Worm (Caenorhabditis elegans) whole organism, young adult: ENCODE data around the gene T04H1.13.

Source experiments
- C17E4.6 ChIP-seq: fragments of 200-800 bp; sonication (Bioruptor generic); IDR thresholded peaks from 2 replicates; pipeline ENCODE4 v1.3.6; 2022; ENCODE audit warnings: missing genetic modification reagents, missing genetic modification characterization, missing compliant biosample characterization
- F37B4.10 ChIP-seq: fragments of 200-800 bp; sonication (Bioruptor generic); IDR thresholded peaks from 2 replicates; pipeline ENCODE4 v1.3.6; 2022; ENCODE audit warnings: missing genetic modification characterization, missing compliant biosample characterization
- K12H6.12 ChIP-seq: fragments of 200-800 bp; sonication (Bioruptor generic); optimal IDR thresholded peaks from 2 replicates; lab custom pipeline; 2018; ENCODE audit warnings: mild to moderate bottlenecking, missing genetic modification characterization, missing compliant biosample characterization
- T07F8.4 ChIP-seq: sonication (generic microtip); optimal IDR thresholded peaks from 2 replicates; lab custom pipeline; 2016; ENCODE audit warnings: mild to moderate bottlenecking, missing genetic modification characterization, moderate library complexity, missing compliant biosample characterization
- T26A5.8 ChIP-seq: sonication (generic microtip); optimal IDR thresholded peaks from 2 replicates; lab custom pipeline; 2016; ENCODE audit warnings: missing genetic modification characterization, missing compliant biosample characterization
- Y67H2A.10 ChIP-seq: fragments of 200-800 bp; sonication (Bioruptor generic); conservative IDR thresholded peaks from 2 replicates; pipeline ENCODE4 v1.3.6; 2022; ENCODE audit warnings: missing genetic modification reagents, missing genetic modification characterization, missing compliant biosample characterization
- Y79H2A.3 ChIP-seq: fragments of 200-800 bp; sonication (Bioruptor generic); conservative IDR thresholded peaks from 2 replicates; pipeline ENCODE4 v1.3.6; 2022; ENCODE audit warnings: missing genetic modification reagents, missing genetic modification characterization, missing compliant biosample characterization
- Y95B8A.8 ChIP-seq: fragments of 200-800 bp; sonication (Bioruptor generic); IDR thresholded peaks from 2 replicates; pipeline ENCODE4 v1.3.6; 2022; ENCODE audit warnings: missing genetic modification reagents, missing genetic modification characterization, missing compliant biosample characterization
- attf-3 ChIP-seq: fragments of 200-800 bp; sonication (Bioruptor generic); conservative IDR thresholded peaks from 2 replicates; pipeline ENCODE4 v1.3.6; 2022; ENCODE audit warnings: missing genetic modification reagents, missing genetic modification characterization, missing compliant biosample characterization
- attf-5 ChIP-seq: fragments of 200-800 bp; sonication (Bioruptor generic); optimal IDR thresholded peaks from 2 replicates; lab custom pipeline; 2018; ENCODE audit warnings: mild to moderate bottlenecking, missing genetic modification characterization, missing compliant biosample characterization
- bed-1 ChIP-seq: fragments of 200-800 bp; sonication (Bioruptor generic); IDR thresholded peaks from 2 replicates; pipeline ENCODE4 v1.3.6; 2022; ENCODE audit warnings: missing genetic modification reagents, missing genetic modification characterization, missing compliant biosample characterization
- ceh-27 ChIP-seq: fragments of 200-800 bp; sonication (Bioruptor generic); optimal IDR thresholded peaks from 2 replicates; lab custom pipeline; 2018; ENCODE audit warnings: mild to moderate bottlenecking, missing genetic modification characterization, moderate library complexity, missing compliant biosample characterization
- ceh-40 ChIP-seq: fragments of 200-800 bp; sonication (Bioruptor generic); IDR thresholded peaks from 2 replicates; pipeline ENCODE4 v1.3.6; 2022; ENCODE audit warnings: missing genetic modification characterization, missing compliant biosample characterization
- dpl-1 ChIP-seq: fragments of 150-350 bp; optimal IDR thresholded peaks from 2 replicates; lab custom pipeline; 2014; ENCODE audit warnings: missing biosample characterization, missing genetic modification reagents, missing genetic modification characterization
- efl-1 ChIP-seq: fragments of 150-350 bp; optimal IDR thresholded peaks from 2 replicates; lab custom pipeline; 2014; ENCODE audit warnings: missing biosample characterization, missing genetic modification reagents, missing genetic modification characterization
- gei-17 ChIP-seq: fragments of 200-800 bp; sonication (Bioruptor generic); optimal IDR thresholded peaks from 2 replicates; lab custom pipeline; 2018; ENCODE audit warnings: mild to moderate bottlenecking, missing genetic modification characterization, missing compliant biosample characterization
- hrde-1 ChIP-seq: sonication (generic microtip); optimal IDR thresholded peaks from 2 replicates; lab custom pipeline; 2016; ENCODE audit warnings: missing genetic modification characterization, mild to moderate bottlenecking, missing compliant biosample characterization, moderate library complexity, missing genotype, missing genetic modification reagents, borderline replicate concordance
- lin-26 ChIP-seq: fragments of 200-800 bp; sonication (Bioruptor generic); IDR thresholded peaks from 2 replicates; pipeline ENCODE4 v1.3.6; 2022; ENCODE audit warnings: missing genetic modification reagents, missing genetic modification characterization, missing compliant biosample characterization
- lin-35 ChIP-seq, 3 experiments: fragments of 150-350 bp in 2 of 3; sonication (generic microtip) in 1 of 3; optimal IDR thresholded peaks; 2 replicates each; lab custom pipeline; 2014 to 2018; ENCODE audit warnings: missing biosample characterization in 3 of 3, missing genetic modification characterization in 3 of 3, missing genetic modification reagents in 3 of 3
- lin-40 ChIP-seq: sonication (generic microtip); optimal IDR thresholded peaks from 2 replicates; lab custom pipeline; 2016; ENCODE audit warnings: missing genetic modification characterization, mild to moderate bottlenecking, missing compliant biosample characterization, missing genotype, missing genetic modification reagents
- lir-1 ChIP-seq: fragments of 200-800 bp; sonication (Bioruptor generic); conservative IDR thresholded peaks from 2 replicates; pipeline ENCODE4 v1.3.6; 2022; ENCODE audit warnings: missing genetic modification reagents, missing genetic modification characterization, missing compliant biosample characterization
- lsy-27 ChIP-seq: sonication (generic microtip); optimal IDR thresholded peaks from 2 replicates; lab custom pipeline; 2017; ENCODE audit warnings: missing genetic modification characterization, mild to moderate bottlenecking, missing compliant biosample characterization, antibody characterized with exemption, missing genotype, borderline replicate concordance; ENCODE audit not compliant: insufficient read depth
- madf-3 ChIP-seq: fragments of 200-800 bp; sonication (Bioruptor generic); IDR thresholded peaks from 2 replicates; pipeline ENCODE4 v1.3.6; 2022; ENCODE audit warnings: missing genetic modification reagents, missing genetic modification characterization, missing compliant biosample characterization
- madf-6 ChIP-seq: fragments of 200-800 bp; sonication (Bioruptor generic); IDR thresholded peaks from 2 replicates; pipeline ENCODE4 v1.3.6; 2022; ENCODE audit warnings: missing genetic modification reagents, missing genetic modification characterization, missing compliant biosample characterization
- mcd-1 ChIP-seq: fragments of 200-800 bp; sonication (Bioruptor generic); IDR thresholded peaks from 2 replicates; pipeline ENCODE4 v1.3.6; 2022; ENCODE audit warnings: missing genetic modification reagents, missing genetic modification characterization, missing compliant biosample characterization
- mel-28 ChIP-seq: sonication (generic microtip); optimal IDR thresholded peaks from 2 replicates; lab custom pipeline; 2016; ENCODE audit warnings: borderline replicate concordance, mild to moderate bottlenecking, missing genetic modification characterization, missing compliant biosample characterization
- mes-4 ChIP-seq: sonication (generic microtip); optimal IDR thresholded peaks from 2 replicates; lab custom pipeline; 2016; ENCODE audit warnings: missing genotype, missing genetic modification characterization, missing compliant biosample characterization
- nfya-1 ChIP-seq: sonication (generic microtip); optimal IDR thresholded peaks from 2 replicates; lab custom pipeline; 2017; ENCODE audit warnings: antibody characterized with exemption, missing compliant biosample characterization, missing genetic modification characterization, borderline replicate concordance; ENCODE audit not compliant: insufficient read depth
- nfya-2 ChIP-seq: fragments of 200-800 bp; sonication (Bioruptor generic); IDR thresholded peaks from 2 replicates; pipeline ENCODE4 v1.3.6; 2022; ENCODE audit warnings: missing genetic modification reagents, missing genetic modification characterization, missing compliant biosample characterization
- nfyb-1 ChIP-seq: fragments of 200-800 bp; sonication (Bioruptor generic); IDR thresholded peaks from 2 replicates; pipeline ENCODE4 v1.3.6; 2022; ENCODE audit warnings: missing genetic modification reagents, missing genetic modification characterization, missing compliant biosample characterization
- rpc-1 ChIP-seq, 2 experiments: fragments of 150-350 bp in 1 of 2; sonication (generic microtip) in 1 of 2; optimal IDR thresholded peaks; 2 replicates each; lab custom pipeline; 2014 to 2018; ENCODE audit warnings: missing biosample characterization in 1 of 2, missing genetic modification characterization in 1 of 2, missing genetic modification reagents in 1 of 2, missing genotype in 1 of 2
- sdz-38 ChIP-seq: sonication (generic microtip); optimal IDR thresholded peaks from 2 replicates; lab custom pipeline; 2016; ENCODE audit warnings: missing genotype, missing genetic modification characterization, missing compliant biosample characterization
- snpc-1.3 ChIP-seq: sonication (generic microtip); optimal IDR thresholded peaks from 2 replicates; lab custom pipeline; 2017; ENCODE audit warnings: missing genetic modification characterization, mild to moderate bottlenecking, missing compliant biosample characterization, antibody characterized with exemption, moderate library complexity, missing genotype, missing genetic modification reagents; ENCODE audit not compliant: insufficient read depth
- snpc-3.4 ChIP-seq: sonication (generic microtip); optimal IDR thresholded peaks from 2 replicates; lab custom pipeline; 2017; ENCODE audit warnings: missing genetic modification characterization, mild to moderate bottlenecking, missing compliant biosample characterization, antibody characterized with exemption, moderate library complexity, missing genotype, missing genetic modification reagents
- snpc-4 ChIP-seq, 5 experiments: fragments of 150-350 bp in 1 of 5; sonication (generic microtip) in 4 of 5; optimal IDR thresholded peaks; 2 replicates each; lab custom pipeline; 2014 to 2018; ENCODE audit warnings: missing genetic modification characterization in 5 of 5, missing biosample characterization in 3 of 5, antibody characterized with exemption in 2 of 5, mild to moderate bottlenecking in 2 of 5, missing compliant biosample characterization in 2 of 5, missing genotype in 2 of 5, moderate library complexity in 2 of 5, missing genetic modification reagents in 1 of 5
- somi-1 ChIP-seq: fragments of 200-800 bp; sonication (Bioruptor generic); optimal IDR thresholded peaks from 2 replicates; lab custom pipeline; 2018; ENCODE audit warnings: mild to moderate bottlenecking, missing genetic modification characterization, missing compliant biosample characterization
- ztf-28 ChIP-seq: fragments of 200-800 bp; sonication (Bioruptor generic); IDR thresholded peaks from 2 replicates; pipeline ENCODE4 v1.3.6; 2022; ENCODE audit warnings: missing genetic modification reagents, missing genetic modification characterization, missing compliant biosample characterization
- ztf-3 ChIP-seq: fragments of 200-800 bp; sonication (Bioruptor generic); optimal IDR thresholded peaks from 2 replicates; lab custom pipeline; 2018; ENCODE audit warnings: mild to moderate bottlenecking, missing genetic modification characterization, missing compliant biosample characterization
- ztf-6 ChIP-seq: fragments of 200-800 bp; sonication (Bioruptor generic); IDR thresholded peaks from 2 replicates; pipeline ENCODE4 v1.3.6; 2022; ENCODE audit warnings: missing genetic modification reagents, missing genetic modification characterization, missing compliant biosample characterization

Gene T04H1.13

ce11 chrV:12281508-12281907 is 36.7 kb upstream of the T04H1.13 start:
- TF ChIP-seq sdz-38 (tag; lab: Kevin White, UChicago) (no peak), lin-26 (no peak), Y95B8A.8 (GFP tag; lab: Robert Waterston, UW) (no peak), gei-17 (GFP tag; lab: Kevin White, UChicago) (no peak), ztf-6 (GFP tag; lab: Robert Waterston, UW) (no peak), T26A5.8 (no peak), mel-28 (tag; lab: Kevin White, UChicago) (no peak), Y67H2A.10 (GFP tag; lab: Robert Waterston, UW) (no peak), F37B4.10 (GFP tag; lab: Robert Waterston, UW) (no peak), nfyb-1 (GFP tag; lab: Robert Waterston, UW) (no peak), snpc-1.3 (tag; lab: Kevin White, UChicago) (no peak), ztf-3 (no peak), ztf-28 (no peak)

ce11 chrV:12276946-12277345 is 32.1 kb upstream of the T04H1.13 start, which contains the start of gene bnc-1:
TSS of gene bnc-1 (minus strand) at chrV:12277046.
- TF ChIP-seq snpc-4 (GFP tag; optimal IDR thresholded peaks at IDR 0.05; lab: Kevin White, UChicago) (no peak), snpc-4 (tag; optimal IDR thresholded peaks at IDR 0.05; lab: Kevin White, UChicago) (no peak), K12H6.12 (tag; lab: Kevin White, UChicago) (no peak), C17E4.6 (GFP tag; lab: Robert Waterston, UW) (no peak), lin-40 (no peak), Y95B8A.8 (GFP tag; lab: Robert Waterston, UW) (no peak), somi-1 (GFP tag; lab: Kevin White, UChicago) (no peak), bed-1 (GFP tag; lab: Robert Waterston, UW) (no peak), sdz-38 (tag; lab: Kevin White, UChicago) (no peak), ceh-40 (GFP tag; lab: Robert Waterston, UW) (no peak), mes-4 (tag; lab: Kevin White, UChicago) (no peak), ceh-27 (GFP tag; lab: Kevin White, UChicago) (no peak), nfya-1 (tag; lab: Kevin White, UChicago) (no peak)
- TF ChIP-seq, all 124 proteins: peak for 0

- no peak for TF ChIP-seq nfyb-1 (GFP tag; lab: Robert Waterston, UW)
- TF ChIP-seq attf-3 = 0 out of 2 replicates have a peak, but pooled peaks have one; percentile 20
- no peak for TF ChIP-seq rpc-1 (optimal IDR thresholded peaks at IDR 0.05; lab: Kevin White, UChicago)
- no peak for TF ChIP-seq rpc-1 (tag; optimal IDR thresholded peaks at IDR 0.05; lab: Kevin White, UChicago)
- TF ChIP-seq lin-35 (GFP tag; optimal IDR thresholded peaks at IDR 0.05; lab: Kevin White, UChicago) = peak in 1 of 3 experiments; percentile 4
- 0 out of 2 replicates have a peak, but pooled peaks have one; percentile 44 for TF ChIP-seq madf-3
- 0 out of 2 replicates have a peak, but pooled peaks have one; percentile 43 for TF ChIP-seq Y79H2A.3
- TF ChIP-seq ztf-28 = 0 out of 2 replicates have a peak, but pooled peaks have one; percentile 9
- no peak for TF ChIP-seq lir-1 (GFP tag; lab: Robert Waterston, UW)
- TF ChIP-seq hrde-1 (tag; lab: Kevin White, UChicago) = peak; percentile 67
- TF ChIP-seq nfya-2 = 0 out of 2 replicates have a peak, but pooled peaks have one; percentile 44
Measured at ce11 chrV:12275714-12276113, 30.9 kb upstream of the T04H1.13 start.

- TF ChIP-seq efl-1 (GFP tag; lab: Kevin White, UChicago) (peak; percentile 67), lsy-27 (tag; lab: Kevin White, UChicago) (no peak), Y67H2A.10 (GFP tag; lab: Robert Waterston, UW) (no peak), snpc-3.4 (tag; lab: Kevin White, UChicago) (no peak), T07F8.4 (no peak), dpl-1 (GFP tag; lab: Kevin White, UChicago) (peak; percentile 21), mcd-1 (peak; percentile 61; the same call in 1 of the 2 replicates), madf-6 (GFP tag; lab: Robert Waterston, UW) (0 out of 2 replicates have a peak, but pooled peaks have one; percentile 19), attf-5 (GFP tag; lab: Kevin White, UChicago) (no peak)
- TF ChIP-seq, all 124 proteins: peak for 4
Measured at ce11 chrV:12271495-12271894, 26.7 kb upstream of the T04H1.13 start, which contains the start of the genes tsfm-1 and capg-2. TSS of gene tsfm-1 (minus strand) at chrV:12271551. TSS of gene capg-2 (plus strand) at chrV:12271873.
